Fruit fly (Drosophila melanogaster) whole organism, adult: ENCODE measurements around the gene eIF4E4.

Experiments used
- CG11617 ChIP-seq: fragments of 200-800 bp; sonication (Bioruptor generic); optimal IDR thresholded peaks from 2 replicates; lab custom pipeline; 2017; ENCODE audit warnings: mild to moderate bottlenecking, missing biosample characterization, missing genetic modification reagents, missing genetic modification characterization
- CG33017 ChIP-seq: fragments of 200-800 bp; sonication (Bioruptor generic); optimal IDR thresholded peaks from 2 replicates; lab custom pipeline; 2018; ENCODE audit warnings: missing biosample characterization, mild to moderate bottlenecking, missing genetic modification characterization, moderate library complexity

- TF ChIP-seq CG11617 (GFP tag; lab: Kevin White, UChicago) (no peak), CG33017 (tag; lab: Kevin White, UChicago) (no peak)
Observed at dm6 chr3L:6688920-6689319, 23.5 kb upstream of the eIF4E4 start.
